Fruit fly (Drosophila melanogaster): ENCODE measurements around the gene CG17560.

CG17560 gene

dm6 chr3R:16652091-16652490 lies 34.3 kb downstream of the CG17560 start, which contains the start of gene CG14907 (continued):
- TF ChIP-seq CG15696 (tag; optimal IDR thresholded peaks at IDR 0.05): no peak
- TF ChIP-seq CG10209 (GFP tag; optimal IDR thresholded peaks at IDR 0.05): no peak
- no peak for TF ChIP-seq CG12299 (tag; optimal IDR thresholded peaks at IDR 0.05)
- TF ChIP-seq CG7928 (GFP tag; optimal IDR thresholded peaks at IDR 0.05): no peak
- peak in 1 of 2 experiments; percentile 93 for TF ChIP-seq Pdp1 (GFP tag; optimal IDR thresholded peaks at IDR 0.05)
- TF ChIP-seq abd-A (tag; optimal IDR thresholded peaks at IDR 0.05): no peak
- TF ChIP-seq D (optimal IDR thresholded peaks at IDR 0.05): no peak
- TF ChIP-seq D (GFP tag; optimal IDR thresholded peaks at IDR 0.05): no peak
- TF ChIP-seq tgo (GFP tag; IDR thresholded peaks at IDR 0.05): no peak
- no peak for TF ChIP-seq CG34422 (GFP tag; IDR thresholded peaks at IDR 0.05)
- no peak for TF ChIP-seq CG11560 (tag; IDR thresholded peaks at IDR 0.05)
- TF ChIP-seq CG3065 (GFP tag; optimal IDR thresholded peaks at IDR 0.05): no peak
- no peak for TF ChIP-seq CG10274 (GFP tag; optimal IDR thresholded peaks at IDR 0.05)
- no peak for TF ChIP-seq ATbp (GFP tag; optimal IDR thresholded peaks at IDR 0.05)
- TF ChIP-seq CG3726 (GFP tag; IDR thresholded peaks at IDR 0.05): no peak
- TF ChIP-seq twi (tag; optimal IDR thresholded peaks at IDR 0.05): no peak
- TF ChIP-seq pnt (GFP tag; optimal IDR thresholded peaks at IDR 0.05): no peak
- TF ChIP-seq trem (tag; optimal IDR thresholded peaks at IDR 0.05): peak; percentile 23
- TF ChIP-seq Sry-β (GFP tag; optimal IDR thresholded peaks at IDR 0.05): no peak
- no peak for TF ChIP-seq Hand (GFP tag; optimal IDR thresholded peaks at IDR 0.05)
- no peak for TF ChIP-seq CG7357 (GFP tag; IDR thresholded peaks at IDR 0.05)
- no peak for TF ChIP-seq NC2α (GFP tag; optimal IDR thresholded peaks at IDR 0.05)
- TF ChIP-seq NK7.1 (GFP tag; optimal IDR thresholded peaks at IDR 0.05): no peak
- TF ChIP-seq CG1792 (GFP tag; optimal IDR thresholded peaks at IDR 0.05): no peak
- TF ChIP-seq sim (GFP tag; IDR thresholded peaks at IDR 0.05): no peak
- TF ChIP-seq CG9215 (GFP tag; IDR thresholded peaks at IDR 0.05): no peak
- no peak for TF ChIP-seq Camta (GFP tag; optimal IDR thresholded peaks at IDR 0.05)
- no peak for TF ChIP-seq Gug (GFP tag; IDR thresholded peaks at IDR 0.05)
- no peak for TF ChIP-seq scrt (GFP tag; optimal IDR thresholded peaks at IDR 0.05)
- TF ChIP-seq CG5180 (GFP tag; optimal IDR thresholded peaks at IDR 0.05): no peak
- TF ChIP-seq Sry-δ (GFP tag; optimal IDR thresholded peaks at IDR 0.05): peak; percentile 71
- no peak for TF ChIP-seq chif (GFP tag; optimal IDR thresholded peaks at IDR 0.05)
- TF ChIP-seq CG12744 (GFP tag; optimal IDR thresholded peaks at IDR 0.05): no peak
- TF ChIP-seq CG12659 (GFP tag; optimal IDR thresholded peaks at IDR 0.05): peak; percentile 28
- TF ChIP-seq CG16863 (GFP tag; optimal IDR thresholded peaks at IDR 0.05): no peak
- peak; percentile 65 for TF ChIP-seq nerfin-2 (GFP tag; IDR thresholded peaks at IDR 0.05; ENCODE audit: partially characterized antibody)
- no peak for TF ChIP-seq CG10431 (GFP tag; optimal IDR thresholded peaks at IDR 0.05)
- no peak for TF ChIP-seq Atf3 (GFP tag; optimal IDR thresholded peaks at IDR 0.05)
- no peak for TF ChIP-seq lilli (GFP tag; optimal IDR thresholded peaks at IDR 0.05)
- no peak for TF ChIP-seq ems (GFP tag; optimal IDR thresholded peaks at IDR 0.05)
- TF ChIP-seq Lhr (GFP tag; optimal IDR thresholded peaks at IDR 0.05): no peak
- no peak for TF ChIP-seq HmgD (GFP tag; optimal IDR thresholded peaks at IDR 0.05)
- TF ChIP-seq CG11085 (GFP tag; IDR thresholded peaks at IDR 0.05): no peak
- TF ChIP-seq ftz-f1 (GFP tag; optimal IDR thresholded peaks at IDR 0.05): no peak
- TF ChIP-seq Taf1 (GFP tag; IDR thresholded peaks at IDR 0.05): no peak
- no peak for TF ChIP-seq z (GFP tag; IDR thresholded peaks at IDR 0.05)
- TF ChIP-seq da (GFP tag; optimal IDR thresholded peaks at IDR 0.05): no peak
- peak; percentile 55; the same call in 2 of the 3 replicates for TF ChIP-seq Opbp (GFP tag; IDR thresholded peaks at IDR 0.05; ENCODE audit: partially characterized antibody)
- no peak for TF ChIP-seq bigmax (GFP tag; optimal IDR thresholded peaks at IDR 0.05)
- no peak for TF ChIP-seq sima (GFP tag; optimal IDR thresholded peaks at IDR 0.05)
- TF ChIP-seq nom (GFP tag; optimal IDR thresholded peaks at IDR 0.05): no peak
- no peak for TF ChIP-seq CG7839 (tag; optimal IDR thresholded peaks at IDR 0.05)
